Worm (Caenorhabditis elegans) whole organism, late embryonic: ENCODE data around the gene prp-6.

Source experiments
- C38D4.7 ChIP-seq: fragments of 200-800 bp; sonication (Bioruptor generic); optimal IDR thresholded peaks from 2 replicates; lab custom pipeline; 2018; ENCODE audit warnings: mild to moderate bottlenecking, missing genetic modification characterization, moderate library complexity, missing compliant biosample characterization
- T23F11.4 ChIP-seq: fragments of 200-800 bp; sonication (Bioruptor generic); optimal IDR thresholded peaks from 2 replicates; lab custom pipeline; 2018; ENCODE audit warnings: mild to moderate bottlenecking, missing genetic modification characterization, missing compliant biosample characterization
- Y22D7AL.16 ChIP-seq: sonication (generic microtip); optimal IDR thresholded peaks from 2 replicates; lab custom pipeline; 2016; ENCODE audit warnings: missing genetic modification characterization, missing compliant biosample characterization
- ahr-1 ChIP-seq: sonication (generic microtip); optimal IDR thresholded peaks from 2 replicates; lab custom pipeline; 2016; ENCODE audit warnings: missing genetic modification characterization, missing compliant biosample characterization
- ama-1 ChIP-seq: fragments of 150-350 bp; optimal IDR thresholded peaks from 2 replicates; lab custom pipeline; 2014
- ceh-14 ChIP-seq: sonication (generic microtip); optimal IDR thresholded peaks from 2 replicates; lab custom pipeline; 2016; ENCODE audit warnings: missing genotype, missing genetic modification characterization, missing compliant biosample characterization
- ceh-18 ChIP-seq: sonication (generic microtip); optimal IDR thresholded peaks from 2 replicates; lab custom pipeline; 2016; ENCODE audit warnings: missing genetic modification characterization, missing compliant biosample characterization
- ceh-19 ChIP-seq: fragments of 200-800 bp; sonication (Bioruptor generic); optimal IDR thresholded peaks from 2 replicates; lab custom pipeline; 2018; ENCODE audit warnings: mild to moderate bottlenecking, missing genetic modification characterization, missing compliant biosample characterization
- ceh-2 ChIP-seq: sonication (generic microtip); optimal IDR thresholded peaks from 2 replicates; lab custom pipeline; 2016; ENCODE audit warnings: missing genotype, missing genetic modification characterization, missing compliant biosample characterization
- ceh-45 ChIP-seq: fragments of 200-800 bp; sonication (Bioruptor generic); IDR thresholded peaks from 2 replicates; pipeline ENCODE4 v1.3.6; 2022; ENCODE audit warnings: missing genetic modification reagents, missing genetic modification characterization, missing compliant biosample characterization
- ceh-48 ChIP-seq: sonication (generic microtip); optimal IDR thresholded peaks from 2 replicates; lab custom pipeline; 2016; ENCODE audit warnings: missing genetic modification characterization, inconsistent platforms, missing compliant biosample characterization
- ceh-6 ChIP-seq: fragments of 200-800 bp; sonication (Bioruptor generic); optimal IDR thresholded peaks from 2 replicates; lab custom pipeline; 2018; ENCODE audit warnings: mild to moderate bottlenecking, missing genetic modification characterization, missing compliant biosample characterization
- ceh-9 ChIP-seq: sonication (generic microtip); optimal IDR thresholded peaks from 2 replicates; lab custom pipeline; 2016; ENCODE audit warnings: mild to moderate bottlenecking, missing genetic modification characterization, inconsistent platforms, missing compliant biosample characterization
- che-1 ChIP-seq: sonication (generic microtip); optimal IDR thresholded peaks from 2 replicates; lab custom pipeline; 2016; ENCODE audit warnings: mild to moderate bottlenecking, missing genetic modification characterization, missing compliant biosample characterization
- dmd-4 ChIP-seq: sonication (generic microtip); optimal IDR thresholded peaks from 2 replicates; lab custom pipeline; 2016; ENCODE audit warnings: borderline replicate concordance, missing genetic modification characterization, missing compliant biosample characterization
- elt-2 ChIP-seq: sonication (generic microtip); optimal IDR thresholded peaks from 2 replicates; lab custom pipeline; 2016; ENCODE audit warnings: missing genetic modification reagents, missing genetic modification characterization, missing compliant biosample characterization
- elt-4 ChIP-seq: sonication (generic microtip); optimal IDR thresholded peaks from 2 replicates; lab custom pipeline; 2016; ENCODE audit warnings: missing genetic modification characterization, missing compliant biosample characterization
- fkh-10 ChIP-seq: fragments of 150-350 bp; optimal IDR thresholded peaks from 2 replicates; lab custom pipeline; 2014; ENCODE audit warnings: missing biosample characterization, missing genetic modification reagents, missing genetic modification characterization
- fkh-6 ChIP-seq: sonication (generic microtip); optimal IDR thresholded peaks from 2 replicates; lab custom pipeline; 2016; ENCODE audit warnings: missing genetic modification characterization, missing compliant biosample characterization
- hlh-15 ChIP-seq: sonication (generic microtip); optimal IDR thresholded peaks from 2 replicates; lab custom pipeline; 2016; ENCODE audit warnings: missing genetic modification characterization, missing compliant biosample characterization
- hlh-8 ChIP-seq: sonication (generic microtip); optimal IDR thresholded peaks from 2 replicates; lab custom pipeline; 2016; ENCODE audit warnings: missing genotype, missing genetic modification characterization, missing compliant biosample characterization
- lin-11 ChIP-seq: fragments of 200-800 bp; sonication (Bioruptor generic); optimal IDR thresholded peaks from 2 replicates; lab custom pipeline; 2018; ENCODE audit warnings: mild to moderate bottlenecking, missing genetic modification characterization, missing compliant biosample characterization
- nfya-1 ChIP-seq: sonication (generic microtip); optimal IDR thresholded peaks from 2 replicates; lab custom pipeline; 2017; ENCODE audit warnings: missing genetic modification characterization, mild to moderate bottlenecking, missing compliant biosample characterization, antibody characterized with exemption, moderate library complexity
- nhr-11 ChIP-seq: fragments of 150-350 bp; optimal IDR thresholded peaks from 2 replicates; lab custom pipeline; 2014; ENCODE audit warnings: missing biosample characterization, missing genetic modification characterization
- npax-4 ChIP-seq: sonication (generic microtip); optimal IDR thresholded peaks from 2 replicates; lab custom pipeline; 2016; ENCODE audit warnings: missing genetic modification characterization, missing compliant biosample characterization
- odd-2 ChIP-seq: sonication (generic microtip); optimal IDR thresholded peaks from 2 replicates; lab custom pipeline; 2017; ENCODE audit warnings: antibody characterized with exemption, mild to moderate bottlenecking, missing genetic modification characterization, missing compliant biosample characterization
- pax-1 ChIP-seq: fragments of 150-350 bp; optimal IDR thresholded peaks from 2 replicates; lab custom pipeline; 2014; ENCODE audit warnings: missing biosample characterization, missing genetic modification characterization
- pqm-1 ChIP-seq: sonication (generic microtip); optimal IDR thresholded peaks from 2 replicates; lab custom pipeline; 2016; ENCODE audit warnings: missing genetic modification characterization, missing compliant biosample characterization
- pros-1 ChIP-seq: fragments of 150-350 bp; optimal IDR thresholded peaks from 2 replicates; lab custom pipeline; 2014; ENCODE audit warnings: missing biosample characterization, missing genetic modification reagents, missing genetic modification characterization
- sox-2 ChIP-seq: fragments of 200-800 bp; sonication (Bioruptor generic); IDR thresholded peaks from 2 replicates; pipeline ENCODE4 v1.3.6; 2022; ENCODE audit warnings: missing genetic modification reagents, missing genetic modification characterization, missing compliant biosample characterization
- sox-4 ChIP-seq: sonication (generic microtip); optimal IDR thresholded peaks from 2 replicates; lab custom pipeline; 2017; ENCODE audit warnings: mild to moderate bottlenecking, missing genetic modification characterization, inconsistent platforms, missing compliant biosample characterization
- syd-9 ChIP-seq: sonication (generic microtip); optimal IDR thresholded peaks from 2 replicates; lab custom pipeline; 2016; ENCODE audit warnings: mild to moderate bottlenecking, missing genetic modification characterization, moderate library complexity, missing compliant biosample characterization
- tbx-2 ChIP-seq: sonication (generic microtip); optimal IDR thresholded peaks from 2 replicates; lab custom pipeline; 2016; ENCODE audit warnings: missing genetic modification characterization, missing compliant biosample characterization
- tbx-7 ChIP-seq: sonication (generic microtip); optimal IDR thresholded peaks from 2 replicates; lab custom pipeline; 2016; ENCODE audit warnings: missing genotype, missing genetic modification characterization, missing compliant biosample characterization
- unc-3 ChIP-seq, 2 experiments: fragments of 200-800 bp in 1 of 2; sonication (Bioruptor generic) in 1 of 2; sonication (generic microtip) in 1 of 2; conservative IDR thresholded peaks in 1 of 2; optimal IDR thresholded peaks in 1 of 2; 2 replicates each; pipeline versions ENCODE4 v1.3.6 to Lab custom; 2016 to 2022; ENCODE audit warnings: missing compliant biosample characterization in 2 of 2, missing genetic modification characterization in 2 of 2, missing genetic modification reagents in 1 of 2
- unc-55 ChIP-seq: sonication (generic microtip); optimal IDR thresholded peaks from 2 replicates; lab custom pipeline; 2017; ENCODE audit warnings: missing biosample characterization, missing genetic modification reagents, missing genetic modification characterization
- zip-5 ChIP-seq: sonication (generic microtip); optimal IDR thresholded peaks from 2 replicates; lab custom pipeline; 2016; ENCODE audit warnings: missing genetic modification characterization, missing compliant biosample characterization
- ztf-16 ChIP-seq: sonication (generic microtip); optimal IDR thresholded peaks from 2 replicates; lab custom pipeline; 2017; ENCODE audit warnings: missing genetic modification characterization, missing compliant biosample characterization

prp-6 gene

ce11 chrV:18022179-18022578, at the start of gene prp-6:
TSS of gene prp-6 (plus strand) at chrV:18022479.
- TF ChIP-seq syd-9 (no peak), ceh-18 (tag; lab: Kevin White, UChicago) (no peak), ceh-2 (tag; lab: Kevin White, UChicago) (no peak), ceh-48 (tag; lab: Kevin White, UChicago) (no peak), pros-1 (tag; lab: Kevin White, UChicago) (no peak), che-1 (no peak), T23F11.4 (GFP tag; lab: Kevin White, UChicago) (no peak), fkh-6 (tag; lab: Kevin White, UChicago) (no peak), npax-4 (tag; lab: Kevin White, UChicago) (no peak), pax-1 (tag; lab: Kevin White, UChicago) (no peak), pqm-1 (tag; lab: Kevin White, UChicago) (no peak), ama-1 (lab: Kevin White, UChicago) (no peak), dmd-4 (tag; lab: Kevin White, UChicago) (no peak), unc-3 (GFP tag; conservative IDR thresholded peaks at IDR 0.05; lab: Robert Waterston, UW) (no peak), unc-3 (tag; optimal IDR thresholded peaks at IDR 0.05; lab: Kevin White, UChicago) (no peak), Y22D7AL.16 (no peak)
- TF ChIP-seq, all 69 proteins: peak for 0

- TF ChIP-seq nhr-11 (tag; lab: Kevin White, UChicago), result no peak
- peak; percentile 52 for TF ChIP-seq elt-2 (tag; lab: Kevin White, UChicago)
Observed at ce11 chrV:17978207-17978606, 44.1 kb upstream of the prp-6 start.

- no peak for TF ChIP-seq nhr-11 (tag; lab: Kevin White, UChicago)
- no peak for TF ChIP-seq ceh-9
- TF ChIP-seq tbx-2 (tag; lab: Kevin White, UChicago), result no peak
- no peak for TF ChIP-seq unc-3 (GFP tag; conservative IDR thresholded peaks at IDR 0.05; lab: Robert Waterston, UW)
- TF ChIP-seq unc-3 (tag; optimal IDR thresholded peaks at IDR 0.05; lab: Kevin White, UChicago), result no peak
- no peak for TF ChIP-seq fkh-10 (GFP tag; lab: Kevin White, UChicago)
- no peak for TF ChIP-seq unc-55 (GFP tag; lab: Kevin White, UChicago)
- no peak for TF ChIP-seq odd-2 (tag; lab: Kevin White, UChicago)
Observed at ce11 chrV:17979789-17980188, 42.5 kb upstream of the prp-6 start, which contains the start of gene snx-6. TSS of gene snx-6 (minus strand) at chrV:17980082.

- TF ChIP-seq zip-5 (tag; lab: Kevin White, UChicago), result no peak
- TF ChIP-seq ceh-48 (tag; lab: Kevin White, UChicago), result peak; percentile 79
- peak; percentile 28 for TF ChIP-seq nfya-1
Observed at ce11 chrV:17981732-17982131, 40.5 kb upstream of the prp-6 start.

- no peak for TF ChIP-seq ceh-6 (GFP tag; lab: Kevin White, UChicago)
- TF ChIP-seq pqm-1 (tag; lab: Kevin White, UChicago), result no peak
- no peak for TF ChIP-seq ahr-1 (tag; lab: Kevin White, UChicago)
- TF ChIP-seq tbx-7 (tag; lab: Kevin White, UChicago), result no peak
- no peak for TF ChIP-seq sox-4 (tag; lab: Kevin White, UChicago)
- TF ChIP-seq zip-5 (tag; lab: Kevin White, UChicago), result no peak
- TF ChIP-seq hlh-8 (tag; lab: Kevin White, UChicago), result no peak
Observed at ce11 chrV:17982935-17983334, 39.3 kb upstream of the prp-6 start.

ce11 chrV:17985960-17986359, 36.3 kb upstream of the prp-6 start, which contains the start of gene Y59A8B.21:
TSS of gene Y59A8B.21 (plus strand) at chrV:17986260.
- no peak for TF ChIP-seq tbx-2 (tag; lab: Kevin White, UChicago)
- no peak for TF ChIP-seq ceh-9
- no peak for TF ChIP-seq ztf-16 (tag; lab: Kevin White, UChicago)
- no peak for TF ChIP-seq ceh-45
- TF ChIP-seq ceh-19 (GFP tag; lab: Kevin White, UChicago), result no peak
- TF ChIP-seq fkh-6 (tag; lab: Kevin White, UChicago), result no peak
- no peak for TF ChIP-seq C38D4.7
- TF ChIP-seq sox-2 (GFP tag; lab: Robert Waterston, UW), result no peak
- no peak for TF ChIP-seq lin-11 (tag; lab: Kevin White, UChicago)
- no peak for TF ChIP-seq ceh-14
- TF ChIP-seq che-1, result no peak
- TF ChIP-seq odd-2 (tag; lab: Kevin White, UChicago), result no peak
- TF ChIP-seq elt-4 (tag; lab: Kevin White, UChicago), result no peak
- no peak for TF ChIP-seq hlh-15
- no peak for TF ChIP-seq pros-1 (tag; lab: Kevin White, UChicago)
